Worm (Caenorhabditis elegans) whole organism, late embryonic: ENCODE results near the gene shn-1.

ENCODE experiments used
- C08G9.2 ChIP-seq: sonication (generic microtip); optimal IDR thresholded peaks from 2 replicates; lab custom pipeline; 2016; ENCODE audit warnings: mild to moderate bottlenecking, missing genetic modification characterization, moderate library complexity, missing compliant biosample characterization
- C38D4.7 ChIP-seq: fragments of 200-800 bp; sonication (Bioruptor generic); optimal IDR thresholded peaks from 2 replicates; lab custom pipeline; 2018; ENCODE audit warnings: mild to moderate bottlenecking, missing genetic modification characterization, moderate library complexity, missing compliant biosample characterization
- K02D7.2 ChIP-seq: sonication (generic microtip); optimal IDR thresholded peaks from 2 replicates; lab custom pipeline; 2017; ENCODE audit warnings: mild to moderate bottlenecking, missing genetic modification characterization, missing compliant biosample characterization
- K09A11.1 ChIP-seq: sonication (generic microtip); optimal IDR thresholded peaks from 2 replicates; lab custom pipeline; 2017; ENCODE audit warnings: antibody characterized with exemption, mild to moderate bottlenecking, missing genetic modification characterization, missing compliant biosample characterization; ENCODE audit not compliant: insufficient read depth
- T23F11.4 ChIP-seq: fragments of 200-800 bp; sonication (Bioruptor generic); optimal IDR thresholded peaks from 2 replicates; lab custom pipeline; 2018; ENCODE audit warnings: mild to moderate bottlenecking, missing genetic modification characterization, missing compliant biosample characterization
- Y22D7AL.16 ChIP-seq: sonication (generic microtip); optimal IDR thresholded peaks from 2 replicates; lab custom pipeline; 2016; ENCODE audit warnings: missing genetic modification characterization, missing compliant biosample characterization
- ahr-1 ChIP-seq: sonication (generic microtip); optimal IDR thresholded peaks from 2 replicates; lab custom pipeline; 2016; ENCODE audit warnings: missing genetic modification characterization, missing compliant biosample characterization
- ama-1 ChIP-seq: fragments of 150-350 bp; optimal IDR thresholded peaks from 2 replicates; lab custom pipeline; 2014
- ceh-14 ChIP-seq: sonication (generic microtip); optimal IDR thresholded peaks from 2 replicates; lab custom pipeline; 2016; ENCODE audit warnings: missing genotype, missing genetic modification characterization, missing compliant biosample characterization
- ceh-2 ChIP-seq: sonication (generic microtip); optimal IDR thresholded peaks from 2 replicates; lab custom pipeline; 2016; ENCODE audit warnings: missing genotype, missing genetic modification characterization, missing compliant biosample characterization
- ceh-22 ChIP-seq: sonication (generic microtip); optimal IDR thresholded peaks from 2 replicates; lab custom pipeline; 2017; ENCODE audit warnings: missing biosample characterization, missing genetic modification characterization
- ceh-30 ChIP-seq: fragments of 150-350 bp; optimal IDR thresholded peaks from 2 replicates; lab custom pipeline; 2014; ENCODE audit warnings: missing biosample characterization, missing genetic modification characterization
- ceh-34 ChIP-seq: sonication (generic microtip); optimal IDR thresholded peaks from 2 replicates; lab custom pipeline; 2016; ENCODE audit warnings: mild to moderate bottlenecking, missing genetic modification characterization, missing compliant biosample characterization
- ceh-6 ChIP-seq: fragments of 200-800 bp; sonication (Bioruptor generic); optimal IDR thresholded peaks from 2 replicates; lab custom pipeline; 2018; ENCODE audit warnings: mild to moderate bottlenecking, missing genetic modification characterization, missing compliant biosample characterization
- che-1 ChIP-seq: sonication (generic microtip); optimal IDR thresholded peaks from 2 replicates; lab custom pipeline; 2016; ENCODE audit warnings: mild to moderate bottlenecking, missing genetic modification characterization, missing compliant biosample characterization
- dve-1 ChIP-seq: sonication (generic microtip); optimal IDR thresholded peaks from 2 replicates; lab custom pipeline; 2017; ENCODE audit warnings: antibody characterized with exemption, mild to moderate bottlenecking, missing genetic modification characterization, missing compliant biosample characterization
- elt-4 ChIP-seq: sonication (generic microtip); optimal IDR thresholded peaks from 2 replicates; lab custom pipeline; 2016; ENCODE audit warnings: missing genetic modification characterization, missing compliant biosample characterization
- eyg-1 ChIP-seq: sonication (generic microtip); optimal IDR thresholded peaks from 2 replicates; lab custom pipeline; 2016; ENCODE audit warnings: missing genotype, missing genetic modification characterization, missing compliant biosample characterization
- fkh-6 ChIP-seq: sonication (generic microtip); optimal IDR thresholded peaks from 2 replicates; lab custom pipeline; 2016; ENCODE audit warnings: missing genetic modification characterization, missing compliant biosample characterization
- gmeb-2 ChIP-seq: sonication (generic microtip); optimal IDR thresholded peaks from 2 replicates; lab custom pipeline; 2016; ENCODE audit warnings: missing genetic modification characterization, inconsistent platforms, missing compliant biosample characterization
- hlh-13 ChIP-seq: fragments of 200-800 bp; sonication (Bioruptor generic); optimal IDR thresholded peaks from 2 replicates; lab custom pipeline; 2018; ENCODE audit warnings: mild to moderate bottlenecking, missing genetic modification characterization, missing compliant biosample characterization
- hlh-6 ChIP-seq: sonication (generic microtip); optimal IDR thresholded peaks from 2 replicates; lab custom pipeline; 2016; ENCODE audit warnings: missing genotype, missing genetic modification characterization, missing compliant biosample characterization
- hlh-8 ChIP-seq: sonication (generic microtip); optimal IDR thresholded peaks from 2 replicates; lab custom pipeline; 2016; ENCODE audit warnings: missing genotype, missing genetic modification characterization, missing compliant biosample characterization
- mec-3 ChIP-seq: sonication (generic microtip); optimal IDR thresholded peaks from 2 replicates; lab custom pipeline; 2016; ENCODE audit warnings: borderline replicate concordance, missing genetic modification characterization, missing compliant biosample characterization
- odd-2 ChIP-seq: sonication (generic microtip); optimal IDR thresholded peaks from 2 replicates; lab custom pipeline; 2017; ENCODE audit warnings: antibody characterized with exemption, mild to moderate bottlenecking, missing genetic modification characterization, missing compliant biosample characterization
- pat-9 ChIP-seq: fragments of 200-800 bp; sonication (Bioruptor generic); optimal IDR thresholded peaks from 2 replicates; lab custom pipeline; 2018; ENCODE audit warnings: mild to moderate bottlenecking, missing genetic modification characterization, moderate library complexity, missing compliant biosample characterization
- pha-2 ChIP-seq: sonication (generic microtip); optimal IDR thresholded peaks from 2 replicates; lab custom pipeline; 2017; ENCODE audit warnings: mild to moderate bottlenecking, missing genetic modification characterization, missing compliant biosample characterization
- pha-4 ChIP-seq: fragments of 150-350 bp; optimal IDR thresholded peaks from 2 replicates; lab custom pipeline; 2018; ENCODE audit warnings: missing biosample characterization, missing genetic modification reagents, missing genetic modification characterization
- pqm-1 ChIP-seq: sonication (generic microtip); optimal IDR thresholded peaks from 2 replicates; lab custom pipeline; 2016; ENCODE audit warnings: missing genetic modification characterization, missing compliant biosample characterization
- rnt-1 ChIP-seq: sonication (generic microtip); optimal IDR thresholded peaks from 2 replicates; lab custom pipeline; 2016; ENCODE audit warnings: missing genetic modification characterization, missing compliant biosample characterization
- sox-2 ChIP-seq: fragments of 200-800 bp; sonication (Bioruptor generic); IDR thresholded peaks from 2 replicates; pipeline ENCODE4 v1.3.6; 2022; ENCODE audit warnings: missing genetic modification reagents, missing genetic modification characterization, missing compliant biosample characterization
- syd-9 ChIP-seq: sonication (generic microtip); optimal IDR thresholded peaks from 2 replicates; lab custom pipeline; 2016; ENCODE audit warnings: mild to moderate bottlenecking, missing genetic modification characterization, moderate library complexity, missing compliant biosample characterization
- unc-42 ChIP-seq: sonication (generic microtip); optimal IDR thresholded peaks from 2 replicates; lab custom pipeline; 2016; ENCODE audit warnings: missing genotype, missing genetic modification characterization, missing compliant biosample characterization
- unc-55 ChIP-seq: sonication (generic microtip); optimal IDR thresholded peaks from 2 replicates; lab custom pipeline; 2017; ENCODE audit warnings: missing biosample characterization, missing genetic modification reagents, missing genetic modification characterization
- zip-5 ChIP-seq: sonication (generic microtip); optimal IDR thresholded peaks from 2 replicates; lab custom pipeline; 2016; ENCODE audit warnings: missing genetic modification characterization, missing compliant biosample characterization
- ztf-16 ChIP-seq: sonication (generic microtip); optimal IDR thresholded peaks from 2 replicates; lab custom pipeline; 2017; ENCODE audit warnings: missing genetic modification characterization, missing compliant biosample characterization

shn-1 gene

DNA sequence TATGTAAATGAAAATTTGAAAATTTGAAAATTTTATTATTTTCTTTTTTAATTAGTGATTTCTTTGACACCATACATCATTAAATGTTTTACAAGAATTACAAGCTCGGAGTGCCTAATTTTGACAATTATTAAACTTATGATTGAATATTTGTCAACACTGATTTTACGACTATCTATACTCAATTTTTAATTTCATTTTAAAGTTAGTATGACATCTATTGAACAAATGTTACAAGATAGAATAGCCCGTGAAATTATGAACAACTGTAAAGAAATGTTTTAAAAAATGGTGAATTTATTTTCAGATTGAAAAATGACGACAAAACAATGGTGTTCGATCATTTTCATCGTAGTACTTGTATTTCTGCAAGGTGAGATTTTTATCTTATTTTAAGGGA, 27.2 kb upstream of the shn-1 start, which contains the start of gene C05D12.2:
TSS of gene C05D12.2 (plus strand) at position 301 of the 400 bp plus-strand sequence.
- no peak for TF ChIP-seq C38D4.7 (GFP tag; lab: Kevin White, UChicago)
- TF ChIP-seq pqm-1 (tag; lab: Kevin White, UChicago), result no peak
- TF ChIP-seq odd-2 (tag; lab: Kevin White, UChicago), result no peak
- no peak for TF ChIP-seq hlh-13
- no peak for TF ChIP-seq dve-1 (tag; lab: Kevin White, UChicago)
- no peak for TF ChIP-seq ahr-1 (tag; lab: Kevin White, UChicago)
- TF ChIP-seq T23F11.4, result no peak
- TF ChIP-seq ceh-34 (tag; lab: Kevin White, UChicago), result no peak
- TF ChIP-seq elt-4 (tag; lab: Kevin White, UChicago), result no peak
- TF ChIP-seq hlh-8 (tag; lab: Kevin White, UChicago), result no peak
- no peak for TF ChIP-seq hlh-6 (tag; lab: Kevin White, UChicago)
- TF ChIP-seq ama-1, result no peak
- no peak for TF ChIP-seq ztf-16 (tag; lab: Kevin White, UChicago)
- TF ChIP-seq unc-55 (GFP tag; lab: Kevin White, UChicago), result no peak
- no peak for TF ChIP-seq K09A11.1 (tag; lab: Kevin White, UChicago)
- TF ChIP-seq sox-2 (GFP tag; lab: Robert Waterston, UW), result no peak
- no peak for TF ChIP-seq K02D7.2 (tag; lab: Kevin White, UChicago)

DNA sequence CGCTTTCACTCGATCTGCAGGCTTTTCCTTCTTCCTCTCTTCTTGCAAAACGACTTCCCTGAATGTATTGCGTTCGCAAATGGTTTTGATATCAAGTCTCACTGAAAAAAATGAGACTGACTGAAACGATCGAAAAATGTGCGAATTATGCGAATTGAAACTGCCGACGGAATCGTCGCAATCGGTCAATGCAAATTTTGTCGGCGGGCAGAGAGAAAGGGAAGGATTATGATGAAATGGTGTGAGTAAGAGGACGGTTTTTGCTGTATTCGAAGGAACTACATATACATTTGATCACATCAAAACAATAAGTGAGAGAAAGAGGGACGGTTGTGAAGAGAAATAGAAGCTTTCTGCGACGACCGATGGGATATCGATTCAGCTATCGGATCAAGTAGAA, 24.9 kb upstream of the shn-1 start, which contains the start of gene C05D12.1:
TSS of gene C05D12.1 (minus strand) at position 101 of the 400 bp plus-strand sequence.
- TF ChIP-seq ceh-2 (tag; lab: Kevin White, UChicago) (no peak), ceh-6 (GFP tag; lab: Kevin White, UChicago) (no peak), ceh-30 (tag; lab: Kevin White, UChicago) (no peak), Y22D7AL.16 (no peak), ceh-14 (tag; lab: Kevin White, UChicago) (no peak), gmeb-2 (tag; lab: Kevin White, UChicago) (no peak), K02D7.2 (tag; lab: Kevin White, UChicago) (no peak), C08G9.2 (tag; lab: Kevin White, UChicago) (no peak), pat-9 (no peak)
- TF ChIP-seq, all 69 proteins: peak for 0

ce11 chrII:11409678-11410133, 18.9 kb upstream of the shn-1 start, which contains the start of gene C05D12.7:
TSS of gene C05D12.7 (plus strand) at chrII:11410083.
- TF ChIP-seq ceh-22, result no peak
- peak; percentile 57 for TF ChIP-seq unc-42

DNA sequence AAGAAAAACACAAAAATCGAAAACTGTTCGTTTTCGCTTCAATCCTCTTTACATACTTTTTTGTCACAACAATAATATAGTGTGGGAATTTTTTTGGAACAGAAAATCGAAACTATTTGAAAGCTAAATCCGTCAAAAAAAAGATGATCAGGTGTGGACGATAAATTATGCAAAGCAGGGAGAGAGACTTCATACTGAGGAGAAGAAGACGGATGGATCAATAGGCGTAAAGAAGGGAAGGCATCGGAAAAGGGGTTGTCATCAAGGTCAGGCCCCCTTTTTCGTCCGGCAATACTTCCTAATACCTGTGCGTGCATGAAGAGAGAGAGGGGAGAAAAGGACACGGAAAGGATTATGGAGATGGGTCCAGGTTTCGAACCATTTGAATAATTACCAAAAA, 9.6 kb upstream of the shn-1 start:
- no peak for TF ChIP-seq mec-3 (tag; lab: Kevin White, UChicago)
- no peak for TF ChIP-seq zip-5 (tag; lab: Kevin White, UChicago)
- no peak for TF ChIP-seq pqm-1 (tag; lab: Kevin White, UChicago)
- TF ChIP-seq hlh-13, result no peak
- TF ChIP-seq pha-2, result no peak
- no peak for TF ChIP-seq rnt-1 (tag; lab: Kevin White, UChicago)
- no peak for TF ChIP-seq pha-4 (tag; lab: Kevin White, UChicago)
- TF ChIP-seq C08G9.2 (tag; lab: Kevin White, UChicago), result no peak
- no peak for TF ChIP-seq C38D4.7 (GFP tag; lab: Kevin White, UChicago)
- no peak for TF ChIP-seq dve-1 (tag; lab: Kevin White, UChicago)
- TF ChIP-seq ceh-34 (tag; lab: Kevin White, UChicago), result no peak
- TF ChIP-seq hlh-6 (tag; lab: Kevin White, UChicago), result no peak
- no peak for TF ChIP-seq che-1 (tag; lab: Kevin White, UChicago)
- TF ChIP-seq fkh-6 (tag; lab: Kevin White, UChicago), result no peak
- TF ChIP-seq ceh-30 (tag; lab: Kevin White, UChicago), result no peak
- no peak for TF ChIP-seq syd-9 (tag; lab: Kevin White, UChicago)
- no peak for TF ChIP-seq eyg-1
- TF ChIP-seq T23F11.4, result no peak
- TF ChIP-seq, all 69 proteins: peak for 0
